Fruit fly (Drosophila melanogaster) S2 (cell line): ENCODE results near the gene sle.

Source experiments
- CG8478 ChIP-seq: fragments of >200 bp; optimal IDR thresholded peaks from 2 replicates; lab custom pipeline; 2018
- CTCF ChIP-seq, 2 experiments: fragments of >200 bp; optimal IDR thresholded peaks; 2 replicates each; lab custom pipeline; 2018

- TF ChIP-seq CTCF (optimal IDR thresholded peaks at IDR 0.05; lab: Kevin White, UChicago) (peak; percentile 13 to 66), CG8478 (lab: Kevin White, UChicago) (no peak)
These were observed 17.1 kb downstream of the sle start, which contains the start of gene jumu for dm6 chr3R:10349987-10350386.
